Worm (Caenorhabditis elegans): ENCODE data around the gene str-188.

ce11 chrV:9696715-9697114 is 19.8 kb upstream of the str-188 start, which contains the start of gene her-1:
- TF ChIP-seq dao-5 (tag; optimal IDR thresholded peaks at IDR 0.05) (no peak), him-1 (tag; optimal IDR thresholded peaks at IDR 0.05) (no peak), W03F9.2 (tag; optimal IDR thresholded peaks at IDR 0.05) (no peak)
